Fruit fly (Drosophila melanogaster) whole organism, embryonic: ENCODE data around the gene Tre1.

ENCODE experiments used
- CG17802 ChIP-seq: fragments of 200-800 bp; sonication (Bioruptor generic); optimal IDR thresholded peaks from 2 replicates; lab custom pipeline; 2018; ENCODE audit warnings: missing biosample characterization, mild to moderate bottlenecking, missing genetic modification characterization, moderate library complexity
- CG6683 ChIP-seq: fragments of 200-800 bp; sonication (Bioruptor generic); optimal IDR thresholded peaks from 2 replicates; lab custom pipeline; 2017; ENCODE audit warnings: missing biosample characterization, mild to moderate bottlenecking, missing genetic modification characterization, missing genetic modification reagents
- Deaf1 ChIP-seq: fragments of 200-800 bp; optimal IDR thresholded peaks from 3 replicates; lab custom pipeline; 2019; ENCODE audit warnings: missing biosample characterization, mild to moderate bottlenecking, missing genetic modification characterization, moderate library complexity
- cas ChIP-seq: fragments of 200-800 bp; sonication (Bioruptor generic); IDR thresholded peaks from 2 replicates; pipeline ENCODE4 v1.3.6; 2022; ENCODE audit warnings: missing biosample characterization, missing genetic modification characterization
- caup ChIP-seq: fragments of 200-800 bp; sonication (Bioruptor generic); optimal IDR thresholded peaks from 3 replicates; lab custom pipeline; 2017; ENCODE audit warnings: missing biosample characterization, mild to moderate bottlenecking, missing genetic modification characterization, moderate library complexity; ENCODE audit not compliant: severe bottlenecking
- jing ChIP-seq: fragments of 200-800 bp; sonication (Bioruptor generic); optimal IDR thresholded peaks from 2 replicates; lab custom pipeline; 2018; ENCODE audit warnings: missing biosample characterization, mild to moderate bottlenecking, missing genetic modification characterization
- tll ChIP-seq, 2 experiments: fragments of 200-800 bp in 1 of 2; fragments of >200 bp in 1 of 2; sonication (Bioruptor generic) in 1 of 2; optimal IDR thresholded peaks; 2 replicates each; lab custom pipeline; 2017 to 2019; ENCODE audit warnings: missing biosample characterization in 2 of 2, missing genetic modification characterization in 2 of 2, mild to moderate bottlenecking in 1 of 2, moderate library complexity in 1 of 2
- unc-4 ChIP-seq: fragments of 200-800 bp; sonication (Bioruptor generic); IDR thresholded peaks from 2 replicates; pipeline ENCODE4 v1.3.6; 2022; ENCODE audit warnings: missing biosample characterization, missing genetic modification characterization; ENCODE audit not compliant: partially characterized antibody
- zen ChIP-seq: fragments of 200-800 bp; sonication (Bioruptor generic); optimal IDR thresholded peaks from 3 replicates; lab custom pipeline; 2018; ENCODE audit warnings: missing biosample characterization, mild to moderate bottlenecking, missing genetic modification characterization, moderate library complexity

- TF ChIP-seq zen (tag; lab: Kevin White, UChicago), result peak; percentile 71
- peak; percentile 54 for TF ChIP-seq Deaf1 (tag; lab: Kevin White, UChicago)
- 0 out of 2 replicates have a peak, but pooled peaks have one; percentile 49 for TF ChIP-seq cas (GFP tag; lab: Robert Waterston, UW)
- TF ChIP-seq CG17802 (tag; lab: Kevin White, UChicago), result peak; percentile 73
- no peak for TF ChIP-seq tll (GFP tag; optimal IDR thresholded peaks at IDR 0.05; lab: Kevin White, UChicago)
- TF ChIP-seq jing (GFP tag; lab: Kevin White, UChicago), result peak; percentile 52
- peak; percentile 72 for TF ChIP-seq CG6683 (GFP tag; lab: Kevin White, UChicago)
- TF ChIP-seq unc-4 (GFP tag; lab: Robert Waterston, UW), result no peak
- TF ChIP-seq caup, result peak; percentile 78
Measured at dm6 chrX:5648437-5648959, 31.3 kb downstream of the Tre1 start, which contains the start of gene OtopLa.
